Worm (Caenorhabditis elegans): Measurements from ENCODE around the gene T04C12.1.

The T04C12.1 gene

DNA sequence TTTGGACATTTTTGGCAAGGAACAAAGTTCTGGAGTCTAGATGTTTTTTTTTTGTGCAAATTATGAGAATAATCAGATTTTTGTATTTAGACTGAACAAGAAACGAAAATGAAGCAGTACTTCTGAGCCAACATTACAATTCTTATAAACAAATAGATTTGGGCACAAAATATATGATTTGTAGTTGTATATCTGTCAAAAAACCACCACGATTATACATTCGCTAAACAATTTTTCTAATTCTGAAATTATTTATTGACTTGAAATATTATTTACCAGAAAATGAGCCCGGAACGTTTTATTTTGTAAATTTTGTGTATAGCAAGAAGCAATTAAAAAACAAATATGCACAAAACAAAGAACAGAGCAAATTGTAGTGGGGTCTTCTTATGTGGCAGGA lies 12.4 kb upstream of the T04C12.1 start:
- TF ChIP-seq klf-2 (GFP tag; conservative IDR thresholded peaks at IDR 0.05): no peak
- TF ChIP-seq flt-1 (GFP tag; IDR thresholded peaks at IDR 0.05): no peak
- TF ChIP-seq ref-1 (GFP tag; conservative IDR thresholded peaks at IDR 0.05): no peak
- no peak for TF ChIP-seq T22C8.4 (GFP tag; IDR thresholded peaks at IDR 0.05)
- TF ChIP-seq tab-1 (GFP tag; IDR thresholded peaks at IDR 0.05): no peak
- no peak for TF ChIP-seq ztf-23 (GFP tag; IDR thresholded peaks at IDR 0.05)
- no peak for TF ChIP-seq ztf-29 (GFP tag; IDR thresholded peaks at IDR 0.05)

DNA sequence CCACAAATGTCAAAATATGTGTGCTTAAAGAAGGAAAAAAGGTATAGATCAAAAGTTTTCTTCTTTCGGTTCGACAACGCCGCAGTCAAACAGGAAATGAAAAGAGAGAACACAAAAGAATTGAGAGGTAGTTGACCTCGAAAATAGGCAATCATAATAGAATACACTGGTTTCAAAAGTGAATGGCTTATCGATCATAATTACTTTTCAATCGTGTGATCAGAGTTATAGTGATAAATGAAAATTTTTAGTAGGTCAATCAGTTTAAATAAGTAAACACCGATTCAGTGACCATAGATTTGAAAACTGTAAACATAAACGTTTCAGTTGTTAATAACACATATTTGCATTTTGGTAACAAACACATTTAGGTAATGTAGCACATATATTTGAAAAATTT lies 11.3 kb upstream of the T04C12.1 start:
- no peak for TF ChIP-seq flt-1 (GFP tag; IDR thresholded peaks at IDR 0.05)

DNA sequence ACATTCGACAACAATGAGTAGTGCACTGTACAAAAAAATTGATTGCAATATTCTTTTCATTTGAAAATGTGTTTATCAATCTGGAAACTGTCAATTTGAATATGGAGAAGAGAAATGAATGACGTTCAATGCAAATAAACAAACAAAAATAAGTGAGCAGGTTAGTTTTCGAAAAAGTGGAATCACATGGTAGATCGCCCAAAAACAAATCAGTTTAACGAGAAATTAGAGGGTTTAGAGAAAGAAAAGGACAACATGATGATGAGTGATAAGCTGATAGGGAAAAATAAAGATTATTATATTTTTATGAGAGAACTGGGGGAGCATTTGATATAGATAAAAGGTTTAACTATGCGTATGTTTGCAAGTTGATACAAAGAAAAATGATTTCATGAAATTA lies 10.2 kb upstream of the T04C12.1 start, which contains the start of gene T04C12.8:
T04C12.8 (minus strand) TSS at position 82 of the 400 bp plus-strand sequence.
- TF ChIP-seq klf-2 (GFP tag; conservative IDR thresholded peaks at IDR 0.05) (no peak), ztf-29 (GFP tag; IDR thresholded peaks at IDR 0.05) (no peak), cog-1 (tag; optimal IDR thresholded peaks at IDR 0.05) (no peak), ztf-23 (GFP tag; IDR thresholded peaks at IDR 0.05) (no peak), med-1 (GFP tag; optimal IDR thresholded peaks at IDR 0.05; ENCODE audit: insufficient read depth) (no peak), ref-1 (GFP tag; conservative IDR thresholded peaks at IDR 0.05) (no peak), T22C8.4 (GFP tag; IDR thresholded peaks at IDR 0.05) (no peak), flt-1 (GFP tag; IDR thresholded peaks at IDR 0.05) (no peak), tab-1 (GFP tag; IDR thresholded peaks at IDR 0.05) (no peak)

DNA sequence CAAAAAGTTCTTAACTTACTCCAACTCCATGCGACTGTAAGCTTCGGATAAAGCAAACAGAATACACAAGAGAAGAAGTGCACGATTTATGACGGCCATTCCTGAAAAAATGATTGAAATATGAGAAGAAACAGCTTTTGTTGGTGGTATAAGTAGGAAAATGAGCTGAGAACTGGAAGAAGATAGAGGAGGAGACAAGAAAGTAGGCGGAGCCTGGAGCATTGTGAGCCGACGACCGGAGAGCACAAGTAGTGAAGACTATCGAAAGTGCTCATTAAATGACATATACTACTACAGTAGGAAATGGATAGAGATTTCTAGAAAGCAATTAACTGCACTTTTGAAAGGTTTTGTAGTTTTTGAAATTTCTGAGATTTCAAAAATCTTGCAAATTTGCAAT lies 6.4 kb upstream of the T04C12.1 start, which contains the start of gene nlp-80:
nlp-80 (minus strand) TSS at position 101 of the 400 bp plus-strand sequence.
- no peak for TF ChIP-seq T22C8.4 (GFP tag; IDR thresholded peaks at IDR 0.05)
- TF ChIP-seq med-1 (GFP tag; optimal IDR thresholded peaks at IDR 0.05; ENCODE audit: insufficient read depth): no peak
- no peak for TF ChIP-seq ztf-29 (GFP tag; IDR thresholded peaks at IDR 0.05)
- no peak for TF ChIP-seq ztf-23 (GFP tag; IDR thresholded peaks at IDR 0.05)
- no peak for TF ChIP-seq ref-1 (GFP tag; conservative IDR thresholded peaks at IDR 0.05)
- TF ChIP-seq cog-1 (tag; optimal IDR thresholded peaks at IDR 0.05): no peak
- no peak for TF ChIP-seq klf-2 (GFP tag; conservative IDR thresholded peaks at IDR 0.05)
- TF ChIP-seq flt-1 (GFP tag; IDR thresholded peaks at IDR 0.05): no peak
- no peak for TF ChIP-seq tab-1 (GFP tag; IDR thresholded peaks at IDR 0.05)

DNA sequence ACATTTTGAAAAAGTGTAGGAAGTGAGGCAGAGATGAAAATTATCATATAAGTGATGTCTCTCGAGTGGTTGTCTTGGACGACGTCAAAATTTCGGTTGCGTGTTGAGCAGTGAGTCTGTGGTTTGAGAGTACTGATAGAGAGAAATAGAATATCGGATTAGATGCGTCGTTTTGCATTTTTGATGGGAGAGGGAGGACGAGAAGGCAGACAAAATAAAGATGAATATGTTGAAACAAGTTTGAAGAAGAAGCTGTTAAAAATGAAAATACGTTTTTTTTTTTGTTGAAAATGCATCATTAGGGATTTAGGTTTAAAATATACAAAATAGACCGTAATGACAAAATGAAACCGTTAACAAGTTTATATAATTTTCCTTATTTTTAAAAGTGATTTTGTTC lies 4.0 kb upstream of the T04C12.1 start, which contains the start of gene T04C12.9:
T04C12.9 (minus strand) TSS at position 101 of the 400 bp plus-strand sequence.
- TF ChIP-seq klf-2 (GFP tag; conservative IDR thresholded peaks at IDR 0.05) (no peak), tab-1 (GFP tag; IDR thresholded peaks at IDR 0.05) (no peak), cog-1 (tag; optimal IDR thresholded peaks at IDR 0.05) (no peak), ztf-29 (GFP tag; IDR thresholded peaks at IDR 0.05) (no peak), flt-1 (GFP tag; IDR thresholded peaks at IDR 0.05) (no peak), T22C8.4 (GFP tag; IDR thresholded peaks at IDR 0.05) (no peak), ref-1 (GFP tag; conservative IDR thresholded peaks at IDR 0.05) (no peak), med-1 (GFP tag; optimal IDR thresholded peaks at IDR 0.05; ENCODE audit: insufficient read depth) (no peak), ztf-23 (GFP tag; IDR thresholded peaks at IDR 0.05) (no peak)

DNA sequence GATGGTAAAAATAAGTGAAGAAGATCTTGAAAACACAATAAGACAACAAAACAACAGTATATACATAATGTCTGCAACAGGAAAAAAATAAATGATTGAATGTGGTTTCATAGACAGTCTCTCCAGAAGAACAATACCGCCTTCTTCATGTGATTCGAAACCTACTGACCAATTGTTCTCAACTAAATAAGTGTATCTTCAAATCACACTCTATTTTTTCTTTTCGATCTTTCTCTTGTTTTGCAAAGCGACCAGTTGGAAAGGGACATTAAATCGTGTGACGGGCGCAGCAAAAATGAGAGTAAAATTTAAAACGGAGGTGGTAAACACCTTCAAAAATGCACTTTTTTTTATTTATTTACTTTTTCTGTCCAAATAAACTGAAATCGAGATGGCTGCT lies 2.8 kb upstream of the T04C12.1 start:
- no peak for TF ChIP-seq ref-1 (GFP tag; conservative IDR thresholded peaks at IDR 0.05)
- TF ChIP-seq flt-1 (GFP tag; IDR thresholded peaks at IDR 0.05): no peak
- no peak for TF ChIP-seq ztf-29 (GFP tag; IDR thresholded peaks at IDR 0.05)
- no peak for TF ChIP-seq klf-2 (GFP tag; conservative IDR thresholded peaks at IDR 0.05)
- no peak for TF ChIP-seq cog-1 (tag; optimal IDR thresholded peaks at IDR 0.05)
- no peak for TF ChIP-seq T22C8.4 (GFP tag; IDR thresholded peaks at IDR 0.05)

DNA sequence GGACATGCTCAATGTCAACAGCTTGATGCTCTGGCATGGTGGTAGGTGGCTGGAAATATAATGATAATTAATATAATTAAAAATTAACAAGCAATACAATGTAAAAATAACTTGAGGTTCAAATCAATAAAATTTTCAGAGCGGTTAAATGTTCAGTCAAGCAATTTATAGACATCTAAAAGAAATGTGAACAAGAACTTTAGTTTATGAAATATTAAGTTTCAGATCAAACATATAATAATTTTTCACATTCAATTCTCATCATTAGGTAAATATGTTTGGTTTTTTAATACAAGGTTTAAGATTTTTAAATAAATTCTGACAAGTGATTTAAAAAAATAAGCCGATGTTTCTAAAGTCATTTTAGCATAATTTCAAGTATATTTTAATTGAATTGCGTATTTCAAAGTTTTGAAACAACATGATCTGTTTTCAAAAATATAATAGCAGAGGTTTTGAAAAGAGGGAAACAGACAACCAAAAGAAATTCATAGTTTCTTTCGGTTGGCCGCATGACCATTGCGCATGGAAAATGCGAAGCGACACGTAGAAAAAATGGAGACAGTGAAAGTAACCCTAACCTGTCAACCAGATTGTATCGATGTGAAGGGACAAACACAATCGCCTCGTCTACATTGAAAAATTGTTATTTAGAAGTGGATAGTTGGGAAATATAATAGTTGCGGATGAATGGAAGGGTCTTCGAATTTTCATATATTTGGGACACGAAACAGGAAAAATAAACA lies 1.3 kb upstream of the T04C12.1 start, which contains the start of gene T04C12.11:
T04C12.11 (minus strand) TSS at position 51 of the 746 bp plus-strand sequence.
- TF ChIP-seq ztf-23 (GFP tag; IDR thresholded peaks at IDR 0.05) (no peak), tab-1 (GFP tag; IDR thresholded peaks at IDR 0.05) (no peak), klf-2 (GFP tag; conservative IDR thresholded peaks at IDR 0.05) (no peak), T22C8.4 (GFP tag; IDR thresholded peaks at IDR 0.05) (no peak), ztf-29 (GFP tag; IDR thresholded peaks at IDR 0.05) (no peak), flt-1 (GFP tag; IDR thresholded peaks at IDR 0.05) (no peak), med-1 (GFP tag; optimal IDR thresholded peaks at IDR 0.05; ENCODE audit: insufficient read depth) (no peak), cog-1 (tag; optimal IDR thresholded peaks at IDR 0.05) (no peak), ref-1 (GFP tag; conservative IDR thresholded peaks at IDR 0.05) (no peak)

DNA sequence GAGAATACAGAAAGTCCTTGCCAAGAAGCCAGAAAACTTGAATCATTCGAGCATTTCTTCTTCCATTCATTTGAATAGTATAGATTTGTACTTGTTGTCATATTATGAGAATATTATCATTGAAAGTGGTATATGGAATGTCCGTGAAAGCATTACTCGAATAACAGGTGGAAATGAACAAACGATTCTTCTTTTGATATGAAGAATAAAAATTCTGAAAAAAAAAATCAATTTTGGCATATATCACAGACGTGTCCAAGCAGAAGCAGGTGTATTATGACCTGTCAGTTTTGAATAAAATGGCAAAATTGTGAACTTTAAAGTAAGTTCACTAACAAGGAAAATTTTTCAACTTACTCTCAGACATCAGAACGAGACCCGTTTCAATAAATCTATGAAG lies 2.0 kb downstream of the T04C12.1 start, which contains the start of gene srh-75:
srh-75 (minus strand) TSS at position 101 of the 400 bp plus-strand sequence.
- no peak for TF ChIP-seq flt-1 (GFP tag; IDR thresholded peaks at IDR 0.05)
- TF ChIP-seq ztf-29 (GFP tag; IDR thresholded peaks at IDR 0.05): no peak
- TF ChIP-seq klf-2 (GFP tag; conservative IDR thresholded peaks at IDR 0.05): no peak
- no peak for TF ChIP-seq ref-1 (GFP tag; conservative IDR thresholded peaks at IDR 0.05)
- TF ChIP-seq ztf-23 (GFP tag; IDR thresholded peaks at IDR 0.05): no peak
- TF ChIP-seq cog-1 (tag; optimal IDR thresholded peaks at IDR 0.05): no peak
- TF ChIP-seq tab-1 (GFP tag; IDR thresholded peaks at IDR 0.05): no peak
- TF ChIP-seq T22C8.4 (GFP tag; IDR thresholded peaks at IDR 0.05): no peak
- no peak for TF ChIP-seq med-1 (GFP tag; optimal IDR thresholded peaks at IDR 0.05; ENCODE audit: insufficient read depth)

DNA sequence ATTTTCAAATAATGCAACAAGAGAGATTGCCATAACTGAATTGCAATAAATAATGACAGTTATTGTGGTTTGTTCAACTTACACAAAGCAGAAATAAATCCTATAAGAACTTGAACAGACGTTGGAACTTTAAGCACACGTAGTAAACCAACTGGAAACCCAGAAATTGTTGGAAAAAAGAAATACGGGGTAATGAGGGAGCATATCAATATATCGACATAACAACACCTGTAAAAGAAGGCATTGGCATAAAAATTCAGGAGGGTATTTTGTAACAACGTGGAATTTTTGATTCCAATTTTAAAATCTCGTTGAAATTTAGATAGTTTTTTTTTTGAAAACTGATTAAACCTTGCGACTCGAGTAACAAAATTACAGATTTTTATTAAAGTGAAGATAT lies 2.6 kb downstream of the T04C12.1 start:
- TF ChIP-seq tab-1 (GFP tag; IDR thresholded peaks at IDR 0.05): no peak
- TF ChIP-seq T22C8.4 (GFP tag; IDR thresholded peaks at IDR 0.05): no peak
- no peak for TF ChIP-seq med-1 (GFP tag; optimal IDR thresholded peaks at IDR 0.05; ENCODE audit: insufficient read depth)
- TF ChIP-seq cog-1 (tag; optimal IDR thresholded peaks at IDR 0.05): no peak
- no peak for TF ChIP-seq ref-1 (GFP tag; conservative IDR thresholded peaks at IDR 0.05)

DNA sequence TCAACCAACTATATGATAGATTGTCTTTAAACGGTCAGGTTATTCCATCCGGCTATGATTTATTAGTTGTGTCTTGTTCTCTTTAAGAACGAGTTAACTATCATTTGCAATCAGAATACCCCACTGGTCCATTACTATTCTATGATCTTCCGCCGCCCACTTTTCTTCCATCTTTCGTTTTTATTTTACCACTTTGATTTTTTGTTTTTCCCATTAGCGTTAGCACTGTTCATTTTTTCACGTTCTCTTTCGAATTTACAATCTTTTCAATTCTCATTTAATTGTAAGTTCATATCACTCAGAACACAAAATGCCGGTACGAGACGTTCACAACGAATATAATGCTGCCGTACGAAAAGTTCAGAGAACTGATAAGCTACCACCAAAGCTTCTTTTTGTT lies 5.2 kb downstream of the T04C12.1 start, which contains the start of gene T04C12.7:
T04C12.7 (plus strand) TSS at position 301 of the 400 bp plus-strand sequence.
- TF ChIP-seq ref-1 (GFP tag; conservative IDR thresholded peaks at IDR 0.05): no peak
- TF ChIP-seq ztf-23 (GFP tag; IDR thresholded peaks at IDR 0.05): no peak
- TF ChIP-seq cog-1 (tag; optimal IDR thresholded peaks at IDR 0.05): no peak
- TF ChIP-seq T22C8.4 (GFP tag; IDR thresholded peaks at IDR 0.05): no peak
- no peak for TF ChIP-seq med-1 (GFP tag; optimal IDR thresholded peaks at IDR 0.05; ENCODE audit: insufficient read depth)
- TF ChIP-seq ztf-29 (GFP tag; IDR thresholded peaks at IDR 0.05): no peak
- no peak for TF ChIP-seq tab-1 (GFP tag; IDR thresholded peaks at IDR 0.05)
- TF ChIP-seq klf-2 (GFP tag; conservative IDR thresholded peaks at IDR 0.05): no peak
- no peak for TF ChIP-seq flt-1 (GFP tag; IDR thresholded peaks at IDR 0.05)

Measured in whole organism, midembryonic.